Worm (Caenorhabditis elegans): ENCODE measurements around the gene srab-4.

DNA sequence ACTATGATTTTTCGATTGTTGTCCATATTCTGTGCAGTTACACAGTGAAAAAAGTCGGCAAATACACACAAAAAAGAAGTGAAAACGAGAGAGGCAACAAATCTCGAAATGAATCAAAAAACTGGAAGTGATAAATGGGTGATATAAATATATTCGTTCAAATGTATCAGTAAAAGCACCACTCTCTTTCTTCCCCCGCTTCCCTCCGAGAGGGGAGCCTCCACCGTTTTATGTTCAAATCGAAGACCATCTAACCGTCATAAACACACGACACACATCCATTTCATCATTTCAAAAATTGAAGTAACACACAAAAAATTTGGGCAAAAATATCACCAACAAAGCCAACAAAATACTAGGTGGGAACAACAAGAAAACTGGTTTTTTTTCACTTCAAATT lies 23.1 kb downstream of the srab-4 start, which contains the start of gene F20A1.6:
- TF ChIP-seq W03F9.2 (tag; optimal IDR thresholded peaks at IDR 0.05) (no peak), him-1 (tag; optimal IDR thresholded peaks at IDR 0.05) (no peak)
